Worm (Caenorhabditis elegans): Measurements from ENCODE around the gene ZK945.7.

- TF ChIP-seq sox-4 (tag; optimal IDR thresholded peaks at IDR 0.05) (no peak), ceh-34 (tag; optimal IDR thresholded peaks at IDR 0.05) (no peak), unc-3 (GFP tag; conservative IDR thresholded peaks at IDR 0.05) (no peak), unc-3 (tag; optimal IDR thresholded peaks at IDR 0.05) (no peak), C08G9.2 (tag; optimal IDR thresholded peaks at IDR 0.05) (no peak), sdc-2 (tag; optimal IDR thresholded peaks at IDR 0.05) (no peak), odd-2 (tag; optimal IDR thresholded peaks at IDR 0.05) (no peak), fkh-10 (GFP tag; optimal IDR thresholded peaks at IDR 0.05) (no peak)
These were observed 32.5 kb downstream of the ZK945.7 start for ce11 chrII:10075794-10076193.
